Fruit fly (Drosophila melanogaster) whole organism, wandering third instar larva: ENCODE data around the gene Hexim.
A peak's percentile ranks its signal among the peaks of the same experiment; 100 is the strongest.

Experiments
- Abd-B ChIP-seq: fragments of >200 bp; optimal IDR thresholded peaks from 2 replicates; lab custom pipeline; 2017; ENCODE audit warnings: missing biosample characterization, missing genetic modification characterization
- CG9705 ChIP-seq: fragments of 200-800 bp; sonication (Bioruptor generic); optimal IDR thresholded peaks from 2 replicates; lab custom pipeline; 2018; ENCODE audit warnings: missing biosample characterization, mild to moderate bottlenecking, missing genetic modification characterization
- Dfd ChIP-seq: fragments of >200 bp; optimal IDR thresholded peaks from 2 replicates; lab custom pipeline; 2017; ENCODE audit warnings: missing biosample characterization, missing genetic modification characterization
- GATAd ChIP-seq: sonication (Bioruptor generic); optimal IDR thresholded peaks from 2 replicates; lab custom pipeline; 2016; ENCODE audit warnings: missing biosample characterization, missing genetic modification characterization
- Hr83 ChIP-seq: fragments of 200-300 bp; sonication (Bioruptor generic); optimal IDR thresholded peaks from 2 replicates; lab custom pipeline; 2016; ENCODE audit warnings: missing biosample characterization, mild to moderate bottlenecking, missing genetic modification characterization, moderate library complexity; ENCODE audit not compliant: poor library complexity, severe bottlenecking
- Mio ChIP-seq: sonication (Bioruptor generic); optimal IDR thresholded peaks from 2 replicates; lab custom pipeline; 2016; ENCODE audit warnings: missing biosample characterization, missing genetic modification characterization
- OdsH ChIP-seq: fragments of 200-800 bp; sonication (Bioruptor generic); optimal IDR thresholded peaks from 2 replicates; lab custom pipeline; 2016; ENCODE audit warnings: missing biosample characterization, mild to moderate bottlenecking, missing genetic modification characterization
- h ChIP-seq: fragments of 200-800 bp; sonication (Bioruptor generic); optimal IDR thresholded peaks from 3 replicates; lab custom pipeline; 2016; ENCODE audit warnings: missing biosample characterization, mild to moderate bottlenecking, missing genetic modification characterization
- psq ChIP-seq: fragments of 200-800 bp; sonication (Bioruptor generic); optimal IDR thresholded peaks from 3 replicates; lab custom pipeline; 2017; ENCODE audit warnings: missing biosample characterization, mild to moderate bottlenecking, missing genetic modification characterization, moderate library complexity
- rgr ChIP-seq: fragments of 200-800 bp; sonication (Bioruptor generic); optimal IDR thresholded peaks from 3 replicates; lab custom pipeline; 2016; ENCODE audit warnings: missing biosample characterization, mild to moderate bottlenecking, missing genetic modification characterization
- usp ChIP-seq: fragments of >200 bp; optimal IDR thresholded peaks from 2 replicates; lab custom pipeline; 2017; ENCODE audit warnings: missing biosample characterization, missing genetic modification characterization

dm6 chr3R:14680112-14680665 is 21.0 kb downstream of the Hexim start:
- TF ChIP-seq GATAd (GFP tag; lab: Kevin White, UChicago) (no peak), psq (GFP tag; lab: Kevin White, UChicago) (no peak), CG9705 (GFP tag; lab: Kevin White, UChicago) (no peak), Abd-B (GFP tag; lab: Kevin White, UChicago) (no peak), Dfd (no peak), rgr (GFP tag; lab: Kevin White, UChicago) (peak; percentile 29), OdsH (GFP tag; lab: Kevin White, UChicago) (peak; percentile 13), Mio (GFP tag; lab: Kevin White, UChicago) (no peak), Hr83 (GFP tag; lab: Kevin White, UChicago) (peak; percentile 43), h (GFP tag; lab: Kevin White, UChicago) (peak; percentile 48), usp (GFP tag; lab: Kevin White, UChicago) (no peak)
